Fruit fly (Drosophila melanogaster) whole organism, wandering third instar larva: ENCODE measurements around the gene Ufd1.

ENCODE experiments used
- CrebA ChIP-seq: fragments of 200-800 bp; sonication (Bioruptor generic); optimal IDR thresholded peaks from 2 replicates; lab custom pipeline; 2016; ENCODE audit warnings: missing biosample characterization, mild to moderate bottlenecking, missing genetic modification characterization, borderline replicate concordance
- Dfd ChIP-seq: fragments of >200 bp; optimal IDR thresholded peaks from 2 replicates; lab custom pipeline; 2017; ENCODE audit warnings: missing biosample characterization, missing genetic modification characterization
- Dif ChIP-seq: fragments of 200-275, 200-300 bp; sonication (Bioruptor generic); optimal IDR thresholded peaks from 2 replicates; lab custom pipeline; 2018; ENCODE audit warnings: missing biosample characterization, missing genetic modification characterization; ENCODE audit not compliant: partially characterized antibody
- Hr83 ChIP-seq: fragments of 200-300 bp; sonication (Bioruptor generic); optimal IDR thresholded peaks from 2 replicates; lab custom pipeline; 2016; ENCODE audit warnings: missing biosample characterization, mild to moderate bottlenecking, missing genetic modification characterization, moderate library complexity; ENCODE audit not compliant: poor library complexity, severe bottlenecking
- Myc ChIP-seq: fragments of >200 bp; optimal IDR thresholded peaks from 2 replicates; lab custom pipeline; 2017
- Sp1 ChIP-seq: fragments of 200-800 bp; sonication (Bioruptor generic); optimal IDR thresholded peaks from 3 replicates; lab custom pipeline; 2019; ENCODE audit warnings: missing biosample characterization, mild to moderate bottlenecking, missing genetic modification characterization, moderate library complexity
- br ChIP-seq: fragments of 200-800 bp; sonication (Bioruptor generic); optimal IDR thresholded peaks from 2 replicates; lab custom pipeline; 2016; ENCODE audit warnings: missing biosample characterization, missing genetic modification characterization
- brk ChIP-seq: fragments of 200-800 bp; sonication (Bioruptor generic); optimal IDR thresholded peaks from 2 replicates; lab custom pipeline; 2016; ENCODE audit warnings: missing biosample characterization, mild to moderate bottlenecking, missing genetic modification characterization
- dsf ChIP-seq: sonication (Bioruptor generic); optimal IDR thresholded peaks from 2 replicates; lab custom pipeline; 2016; ENCODE audit warnings: missing biosample characterization, missing genetic modification characterization, borderline replicate concordance
- h ChIP-seq: fragments of 200-800 bp; sonication (Bioruptor generic); optimal IDR thresholded peaks from 3 replicates; lab custom pipeline; 2016; ENCODE audit warnings: missing biosample characterization, mild to moderate bottlenecking, missing genetic modification characterization
- psq ChIP-seq: fragments of 200-800 bp; sonication (Bioruptor generic); optimal IDR thresholded peaks from 3 replicates; lab custom pipeline; 2017; ENCODE audit warnings: missing biosample characterization, mild to moderate bottlenecking, missing genetic modification characterization, moderate library complexity
- sv ChIP-seq: fragments of 200-800 bp; sonication (Bioruptor generic); optimal IDR thresholded peaks from 3 replicates; lab custom pipeline; 2016; ENCODE audit warnings: missing biosample characterization, missing genetic modification characterization

- TF ChIP-seq CrebA (GFP tag; lab: Kevin White, UChicago) (no peak), Hr83 (GFP tag; lab: Kevin White, UChicago) (no peak), brk (GFP tag; lab: Kevin White, UChicago) (no peak), Myc (lab: Kevin White, UChicago) (no peak), h (GFP tag; lab: Kevin White, UChicago) (no peak), psq (no peak), br (no peak), Dif (no peak), dsf (no peak), Sp1 (GFP tag; lab: Kevin White, UChicago) (no peak), Dfd (no peak), sv (no peak)
These were observed 13.3 kb upstream of the Ufd1 start for dm6 chr3L:11136349-11136748.
